Fruit fly (Drosophila melanogaster): Measurements from ENCODE around the gene Npc2d.
A peak's percentile ranks its signal among the peaks of the same experiment; 100 is the strongest.

Gene Npc2d

DNA sequence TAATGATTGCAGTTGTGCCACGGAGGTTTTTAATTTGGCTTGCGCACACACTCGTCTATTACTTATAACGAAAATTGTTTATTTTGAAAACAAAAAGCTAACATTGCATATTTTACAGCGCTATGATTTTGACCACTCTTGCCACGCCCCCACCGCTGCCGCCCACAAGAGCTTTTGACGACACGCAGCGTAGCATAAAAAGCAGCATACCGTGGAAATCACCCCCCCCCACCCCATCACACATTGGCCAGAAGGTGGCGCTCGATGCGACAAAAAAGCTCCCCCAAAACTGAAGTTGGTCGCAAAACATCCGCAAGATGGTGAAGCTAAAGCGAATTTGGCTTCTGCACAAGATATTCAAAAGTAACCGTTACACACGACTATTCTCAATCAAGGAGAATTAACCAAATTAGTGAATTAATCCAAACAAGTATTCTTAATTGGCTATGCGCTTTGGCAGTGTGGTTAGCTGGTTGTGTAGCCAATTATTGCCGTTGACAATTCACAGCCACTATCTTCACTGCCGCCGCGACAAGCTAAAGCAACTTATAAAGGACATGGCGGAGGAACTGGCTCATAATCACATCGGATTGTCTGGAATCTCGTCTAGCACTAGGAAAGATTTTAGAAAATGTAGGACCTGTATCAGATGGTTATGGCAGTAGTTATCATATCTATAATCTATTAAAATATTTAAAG, 44.8 kb upstream of the Npc2d start (continued):
- TF ChIP-seq Blimp-1 (GFP tag; optimal IDR thresholded peaks at IDR 0.05), result no peak
- peak; percentile 32; the same call in 1 of the 2 replicates for TF ChIP-seq Adf1 (GFP tag; IDR thresholded peaks at IDR 0.05)
- no peak for TF ChIP-seq CG9215 (GFP tag; IDR thresholded peaks at IDR 0.05)
- peak; percentile 47 for TF ChIP-seq pita (GFP tag; optimal IDR thresholded peaks at IDR 0.05)
- no peak for TF ChIP-seq CHES-1-like (GFP tag; optimal IDR thresholded peaks at IDR 0.05)
- 0 out of 2 replicates have a peak, but pooled peaks have one; percentile 38 for TF ChIP-seq ato (GFP tag; IDR thresholded peaks at IDR 0.05; ENCODE audit: partially characterized antibody)
- TF ChIP-seq CG9797 (GFP tag; optimal IDR thresholded peaks at IDR 0.05), result no peak
- TF ChIP-seq nom (GFP tag; optimal IDR thresholded peaks at IDR 0.05), result no peak
- TF ChIP-seq CG18619 (GFP tag; optimal IDR thresholded peaks at IDR 0.05), result no peak
- no peak for TF ChIP-seq vnd (GFP tag; IDR thresholded peaks at IDR 0.05; ENCODE audit: partially characterized antibody)
- TF ChIP-seq CG11085 (GFP tag; IDR thresholded peaks at IDR 0.05), result peak; percentile 16; the same call in 1 of the 2 replicates
- TF ChIP-seq unpg (GFP tag; optimal IDR thresholded peaks at IDR 0.05), result no peak
- TF ChIP-seq klu (GFP tag; IDR thresholded peaks at IDR 0.05), result no peak
- no peak for TF ChIP-seq Lpt (GFP tag; optimal IDR thresholded peaks at IDR 0.05)
- TF ChIP-seq CG4360 (GFP tag; IDR thresholded peaks at IDR 0.05), result no peak
- TF ChIP-seq rib (GFP tag; IDR thresholded peaks at IDR 0.05), result no peak
- TF ChIP-seq dan (GFP tag; IDR thresholded peaks at IDR 0.05), result no peak
- no peak for TF ChIP-seq CG8944 (GFP tag; optimal IDR thresholded peaks at IDR 0.05)
- no peak for TF ChIP-seq h (optimal IDR thresholded peaks at IDR 0.05)
- no peak for TF ChIP-seq fu2 (GFP tag; optimal IDR thresholded peaks at IDR 0.05)
- no peak for TF ChIP-seq CG5180 (GFP tag; optimal IDR thresholded peaks at IDR 0.05)
- TF ChIP-seq danr (GFP tag; IDR thresholded peaks at IDR 0.05), result no peak
- TF ChIP-seq MESR4 (GFP tag; optimal IDR thresholded peaks at IDR 0.05), result no peak
- TF ChIP-seq onecut (GFP tag; IDR thresholded peaks at IDR 0.05), result peak; percentile 32; the same call in 1 of the 2 replicates
- TF ChIP-seq hbn (GFP tag; IDR thresholded peaks at IDR 0.05; ENCODE audit: partially characterized antibody), result 0 out of 2 replicates have a peak, but pooled peaks have one; percentile 17
- 0 out of 2 replicates have a peak, but pooled peaks have one; percentile 18 for TF ChIP-seq CG6272 (GFP tag; IDR thresholded peaks at IDR 0.05)
- no peak for TF ChIP-seq pnt (GFP tag; optimal IDR thresholded peaks at IDR 0.05)
- no peak for TF ChIP-seq ham (GFP tag; IDR thresholded peaks at IDR 0.05)
- peak; percentile 36 for TF ChIP-seq CG12071 (GFP tag; optimal IDR thresholded peaks at IDR 0.05)
- no peak for TF ChIP-seq CG12219 (GFP tag; optimal IDR thresholded peaks at IDR 0.05)
- TF ChIP-seq CG2678 (tag; optimal IDR thresholded peaks at IDR 0.05), result peak; percentile 6
- no peak for TF ChIP-seq CG1529 (GFP tag; optimal IDR thresholded peaks at IDR 0.05)
- TF ChIP-seq Dfd (GFP tag; optimal IDR thresholded peaks at IDR 0.05), result no peak
- no peak for TF ChIP-seq Jarid2 (GFP tag; optimal IDR thresholded peaks at IDR 0.05)
- peak; percentile 34 for TF ChIP-seq NC2β (GFP tag; optimal IDR thresholded peaks at IDR 0.05)
- TF ChIP-seq CG4328 (GFP tag; optimal IDR thresholded peaks at IDR 0.05), result no peak
- TF ChIP-seq dati (GFP tag; IDR thresholded peaks at IDR 0.05), result no peak
- peak; percentile 1 for TF ChIP-seq btn (GFP tag; optimal IDR thresholded peaks at IDR 0.05)
- TF ChIP-seq nerfin-2 (GFP tag; IDR thresholded peaks at IDR 0.05; ENCODE audit: partially characterized antibody), result peak; percentile 29; the same call in 1 of the 2 replicates
- no peak for TF ChIP-seq pum (GFP tag; optimal IDR thresholded peaks at IDR 0.05)
- TF ChIP-seq CG7556 (GFP tag; optimal IDR thresholded peaks at IDR 0.05), result no peak
- peak; percentile 8 for TF ChIP-seq CG10209 (GFP tag; optimal IDR thresholded peaks at IDR 0.05)
- TF ChIP-seq Mes4 (GFP tag; optimal IDR thresholded peaks at IDR 0.05), result no peak
- TF ChIP-seq lilli (GFP tag; optimal IDR thresholded peaks at IDR 0.05), result no peak
- TF ChIP-seq org-1 (GFP tag; optimal IDR thresholded peaks at IDR 0.05), result peak; percentile 15
- no peak for TF ChIP-seq chif (GFP tag; optimal IDR thresholded peaks at IDR 0.05)
- no peak for TF ChIP-seq CG11723 (GFP tag; optimal IDR thresholded peaks at IDR 0.05)
- no peak for TF ChIP-seq Doc3 (GFP tag; IDR thresholded peaks at IDR 0.05; ENCODE audit: partially characterized antibody)
- no peak for TF ChIP-seq grn (GFP tag; optimal IDR thresholded peaks at IDR 0.05)
- TF ChIP-seq CG16813 (GFP tag; IDR thresholded peaks at IDR 0.05; ENCODE audit: partially characterized antibody), result no peak
